Worm (Caenorhabditis elegans) whole organism, early embryonic: ENCODE results near the gene str-260.
"Not testable (repeated sequence)": the region's sequence is repeated elsewhere in the genome, so short reads cannot be mapped to it uniquely, and the experiment has no call there.

Experiments
- B0310.2 ChIP-seq: sonication (generic microtip); optimal IDR thresholded peaks from 2 replicates; lab custom pipeline; 2016; ENCODE audit warnings: mild to moderate bottlenecking, missing genetic modification characterization, missing compliant biosample characterization
- F13C5.2 ChIP-seq: sonication (generic microtip); optimal IDR thresholded peaks from 2 replicates; lab custom pipeline; 2017; ENCODE audit warnings: mild to moderate bottlenecking, missing genetic modification characterization, inconsistent platforms, missing compliant biosample characterization
- aly-1 ChIP-seq: sonication (generic microtip); optimal IDR thresholded peaks from 2 replicates; lab custom pipeline; 2016; ENCODE audit warnings: missing genetic modification characterization, missing compliant biosample characterization
- ama-1 ChIP-seq: fragments of 150-350 bp; optimal IDR thresholded peaks from 2 replicates; lab custom pipeline; 2014
- ceh-13 ChIP-seq: fragments of 200-800 bp; sonication (Bioruptor generic); optimal IDR thresholded peaks from 2 replicates; lab custom pipeline; 2018; ENCODE audit warnings: mild to moderate bottlenecking, missing genetic modification characterization, missing compliant biosample characterization
- ceh-36 ChIP-seq: sonication (generic microtip); optimal IDR thresholded peaks from 2 replicates; lab custom pipeline; 2016; ENCODE audit warnings: missing genetic modification characterization, inconsistent platforms, missing compliant biosample characterization
- ets-7 ChIP-seq: sonication (generic microtip); optimal IDR thresholded peaks from 2 replicates; lab custom pipeline; 2016; ENCODE audit warnings: missing genotype, missing genetic modification characterization, missing compliant biosample characterization
- flt-1 ChIP-seq: fragments of 200-800 bp; sonication (Bioruptor generic); IDR thresholded peaks from 2 replicates; pipeline ENCODE4 v1.3.6; 2022; ENCODE audit warnings: missing genetic modification characterization, missing compliant biosample characterization
- hmbx-1 ChIP-seq: sonication (generic microtip); optimal IDR thresholded peaks from 2 replicates; lab custom pipeline; 2016; ENCODE audit warnings: mild to moderate bottlenecking, missing genetic modification characterization, missing compliant biosample characterization
- hmg-4 ChIP-seq: fragments of 200-800 bp; sonication (Bioruptor generic); optimal IDR thresholded peaks from 2 replicates; lab custom pipeline; 2018; ENCODE audit warnings: mild to moderate bottlenecking, missing genetic modification characterization, missing compliant biosample characterization
- hnd-1 ChIP-seq: sonication (generic microtip); optimal IDR thresholded peaks from 2 replicates; lab custom pipeline; 2016; ENCODE audit warnings: missing genetic modification characterization, missing compliant biosample characterization
- pes-1 ChIP-seq: fragments of 200-800 bp; sonication (Bioruptor generic); IDR thresholded peaks from 2 replicates; pipeline ENCODE4 v1.3.6; 2022; ENCODE audit warnings: missing genetic modification reagents, missing genetic modification characterization, missing compliant biosample characterization
- scrt-1 ChIP-seq: fragments of 200-800 bp; sonication (Bioruptor generic); IDR thresholded peaks from 2 replicates; pipeline ENCODE4 v1.3.6; 2022; ENCODE audit warnings: missing genetic modification characterization, missing compliant biosample characterization
- sea-1 ChIP-seq: fragments of 200-800 bp; sonication (Bioruptor generic); conservative IDR thresholded peaks from 2 replicates; pipeline ENCODE4 v1.3.6; 2022; ENCODE audit warnings: missing genetic modification characterization, missing compliant biosample characterization
- tbx-11 ChIP-seq: fragments of 200-800 bp; sonication (Bioruptor generic); IDR thresholded peaks from 2 replicates; pipeline ENCODE4 v1.3.6; 2022; ENCODE audit warnings: missing genetic modification characterization, missing compliant biosample characterization
- tbx-37 ChIP-seq: fragments of 200-800 bp; sonication (Bioruptor generic); conservative IDR thresholded peaks from 2 replicates; pipeline ENCODE4 v1.3.6; 2022; ENCODE audit warnings: missing genetic modification reagents, missing genetic modification characterization, missing compliant biosample characterization
- tra-4 ChIP-seq: sonication (generic microtip); optimal IDR thresholded peaks from 2 replicates; lab custom pipeline; 2017; ENCODE audit warnings: missing genetic modification characterization, missing compliant biosample characterization

Gene str-260

ce11 chrV:3570695-3571094 is 43.7 kb downstream of the str-260 start, which contains the start of gene F40C5.2:
F40C5.2 (plus strand) TSS chrV:3570995.
- TF ChIP-seq ceh-36; tra-4 (tag; lab: Kevin White, UChicago); pes-1: not testable (repeated sequence)

DNA sequence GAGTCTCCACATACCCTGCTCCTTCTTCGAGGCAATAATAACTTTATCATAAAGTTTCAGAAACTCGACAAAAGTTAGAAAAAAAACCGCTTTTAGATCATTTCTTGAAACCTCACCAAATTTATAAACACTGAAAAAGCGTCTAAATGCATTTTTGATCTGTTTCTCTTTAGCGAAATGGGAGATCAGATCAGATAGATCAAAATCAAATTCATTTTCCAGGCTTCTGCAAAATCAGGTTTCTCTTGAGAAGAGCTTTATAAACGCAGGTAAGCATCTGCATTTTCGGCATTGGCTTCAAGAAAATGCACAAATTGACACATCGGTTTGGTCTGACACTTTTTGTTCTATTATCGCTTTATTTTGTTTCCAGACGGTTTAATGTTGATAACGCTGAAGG is 45.4 kb downstream of the str-260 start, which contains the start of gene F40C5.1:
Gene F40C5.1 (plus strand): TSS at position 301 of the 400 bp plus-strand sequence.
- not testable (repeated sequence) for TF ChIP-seq F13C5.2 (tag; lab: Kevin White, UChicago); hnd-1 (tag; lab: Kevin White, UChicago); flt-1

DNA sequence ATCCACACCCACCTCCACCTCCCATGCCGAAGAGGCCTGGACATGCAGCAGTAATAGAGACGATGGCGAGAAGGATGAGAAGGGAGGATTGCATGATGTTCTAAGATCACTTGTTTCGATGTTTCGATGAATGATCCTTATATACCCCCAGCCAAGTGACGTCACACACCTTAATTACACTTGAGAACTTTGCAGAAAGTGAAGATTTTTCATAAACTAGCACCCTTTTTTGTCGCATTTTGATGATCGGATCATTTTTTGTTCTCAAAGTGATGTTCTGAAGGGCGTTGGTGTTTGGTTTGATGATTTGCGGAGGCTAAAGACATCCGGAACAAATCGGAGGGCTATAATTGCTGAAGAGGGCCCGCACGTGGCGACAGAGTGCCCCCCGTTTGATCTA is 48.8 kb downstream of the str-260 start, which contains the start of gene grl-27:
Gene grl-27 (minus strand): TSS at position 101 of the 400 bp plus-strand sequence.
- TF ChIP-seq pes-1 (no peak), tra-4 (tag; lab: Kevin White, UChicago) (no peak), hnd-1 (tag; lab: Kevin White, UChicago) (no peak), F13C5.2 (tag; lab: Kevin White, UChicago) (no peak), hmg-4 (GFP tag; lab: Kevin White, UChicago) (no peak), sea-1 (GFP tag; lab: Robert Waterston, UW) (no peak), hmbx-1 (tag; lab: Kevin White, UChicago) (no peak), ama-1 (lab: Kevin White, UChicago) (no peak), flt-1 (no peak), scrt-1 (no peak), tbx-11 (GFP tag; lab: Robert Waterston, UW) (no peak), ets-7 (tag; lab: Kevin White, UChicago) (no peak)

DNA sequence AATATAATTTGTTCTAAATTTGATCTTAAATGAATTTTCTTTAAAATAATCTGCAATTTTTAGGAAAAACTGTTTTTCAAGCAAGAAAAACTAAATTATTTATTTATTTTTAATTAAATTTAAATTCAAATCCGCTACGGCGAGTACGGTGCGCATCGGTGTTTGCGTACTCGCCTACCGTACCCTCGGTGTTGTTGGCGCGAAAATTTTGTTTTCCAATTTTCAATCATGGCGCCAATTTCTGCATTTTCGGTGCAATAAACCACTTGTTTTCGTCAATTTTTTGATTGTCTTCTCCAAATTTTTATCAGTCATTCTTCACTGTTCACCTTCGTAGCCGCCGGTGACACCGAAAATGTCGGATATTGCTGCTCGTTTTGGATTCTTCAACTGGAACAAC is 51.8 kb downstream of the str-260 start, which contains the start of gene pygl-1:
Gene pygl-1 (plus strand): TSS at position 211 of the 400 bp plus-strand sequence.
- TF ChIP-seq hmbx-1 (tag; lab: Kevin White, UChicago) (no peak), flt-1 (no peak), B0310.2 (tag; lab: Kevin White, UChicago) (no peak), ceh-13 (GFP tag; lab: Kevin White, UChicago) (no peak), scrt-1 (no peak), tbx-37 (GFP tag; lab: Robert Waterston, UW) (no peak), sea-1 (GFP tag; lab: Robert Waterston, UW) (no peak), aly-1 (tag; lab: Kevin White, UChicago) (no peak), hnd-1 (tag; lab: Kevin White, UChicago) (no peak), ets-7 (tag; lab: Kevin White, UChicago) (no peak), ama-1 (lab: Kevin White, UChicago) (no peak), ceh-36 (no peak), tbx-11 (GFP tag; lab: Robert Waterston, UW) (no peak), F13C5.2 (tag; lab: Kevin White, UChicago) (no peak), pes-1 (no peak), tra-4 (tag; lab: Kevin White, UChicago) (no peak), hmg-4 (GFP tag; lab: Kevin White, UChicago) (no peak)

- TF ChIP-seq ama-1 (lab: Kevin White, UChicago) (no peak), F13C5.2 (tag; lab: Kevin White, UChicago) (no peak), scrt-1 (no peak), ceh-36 (no peak), tra-4 (tag; lab: Kevin White, UChicago) (no peak), ceh-13 (GFP tag; lab: Kevin White, UChicago) (no peak), ets-7 (tag; lab: Kevin White, UChicago) (no peak), tbx-11 (GFP tag; lab: Robert Waterston, UW) (no peak), hmbx-1 (tag; lab: Kevin White, UChicago) (no peak), pes-1 (no peak), tbx-37 (GFP tag; lab: Robert Waterston, UW) (no peak), aly-1 (tag; lab: Kevin White, UChicago) (no peak), B0310.2 (tag; lab: Kevin White, UChicago) (no peak)
These were observed 52.3 kb downstream of the str-260 start for ce11 chrV:3579248-3579647.

- TF ChIP-seq tra-4 (tag; lab: Kevin White, UChicago), result no peak
- TF ChIP-seq hmg-4 (GFP tag; lab: Kevin White, UChicago), result no peak
- no peak for TF ChIP-seq tbx-11 (GFP tag; lab: Robert Waterston, UW)
- no peak for TF ChIP-seq F13C5.2 (tag; lab: Kevin White, UChicago)
- no peak for TF ChIP-seq ceh-13 (GFP tag; lab: Kevin White, UChicago)
- no peak for TF ChIP-seq hmbx-1 (tag; lab: Kevin White, UChicago)
- no peak for TF ChIP-seq sea-1 (GFP tag; lab: Robert Waterston, UW)
- no peak for TF ChIP-seq flt-1
- TF ChIP-seq ama-1 (lab: Kevin White, UChicago), result no peak
- TF ChIP-seq B0310.2 (tag; lab: Kevin White, UChicago), result no peak
- TF ChIP-seq pes-1, result no peak
- no peak for TF ChIP-seq tbx-37 (GFP tag; lab: Robert Waterston, UW)
- TF ChIP-seq ceh-36, result no peak
- no peak for TF ChIP-seq ets-7 (tag; lab: Kevin White, UChicago)
- no peak for TF ChIP-seq scrt-1
- TF ChIP-seq hnd-1 (tag; lab: Kevin White, UChicago), result no peak
- no peak for TF ChIP-seq aly-1 (tag; lab: Kevin White, UChicago)
These were observed 52.8 kb downstream of the str-260 start for ce11 chrV:3579795-3580194.
